Fruit fly (Drosophila melanogaster) Kc167 (cell line): ENCODE measurements around the gene dsb.

Experiments used
- Myc ChIP-seq: fragments of >200 bp; optimal IDR thresholded peaks from 2 replicates; lab custom pipeline; 2017; ENCODE audit warnings: missing external identifiers
- Sin3A ChIP-seq: fragments of >200 bp; optimal IDR thresholded peaks from 2 replicates; lab custom pipeline; 2018; ENCODE audit warnings: missing external identifiers
- h ChIP-seq: fragments of >200 bp; optimal IDR thresholded peaks from 3 replicates; lab custom pipeline; 2018; ENCODE audit warnings: missing external identifiers
- psq ChIP-seq: fragments of >200 bp; optimal IDR thresholded peaks from 2 replicates; lab custom pipeline; 2017; ENCODE audit warnings: missing external identifiers
- ttk ChIP-seq: sonication (Bioruptor generic); optimal IDR thresholded peaks from 2 replicates; lab custom pipeline; 2017; ENCODE audit warnings: missing external identifiers

DNA sequence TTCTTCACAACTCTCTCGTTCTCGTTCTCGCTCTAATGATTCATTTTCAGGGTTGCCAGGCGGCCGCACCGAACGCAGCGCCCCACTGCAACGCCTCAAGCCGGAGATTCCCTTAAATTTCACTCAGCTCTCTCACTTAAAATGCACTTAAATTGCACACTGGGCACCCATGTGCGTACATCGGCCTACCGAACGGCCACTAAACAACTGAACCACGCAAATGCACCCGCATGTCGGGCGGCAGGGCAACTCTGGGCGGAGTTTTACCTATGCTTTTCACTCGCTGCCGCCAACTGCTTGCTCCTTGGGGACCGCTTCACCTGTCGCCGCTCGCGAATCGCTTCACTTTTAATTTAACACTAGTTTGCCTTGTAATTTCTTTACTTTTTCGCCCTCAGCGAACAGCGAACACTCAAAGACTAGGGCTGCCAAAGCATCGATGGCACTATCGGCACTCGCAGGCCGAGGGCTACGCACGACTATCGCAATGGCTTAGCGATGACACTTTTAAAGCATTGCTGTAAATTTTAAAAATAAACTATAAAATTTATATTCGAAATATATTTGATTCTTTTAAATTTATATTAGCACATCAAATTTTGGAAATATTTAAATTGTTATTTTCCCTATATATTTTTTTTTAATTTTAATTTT is 48.1 kb downstream of the dsb start, which contains the start of gene Rap1:
- TF ChIP-seq Myc (no peak), ttk (lab: Kevin White, UChicago) (no peak), h (lab: Kevin White, UChicago) (no peak), Sin3A (lab: Kevin White, UChicago) (no peak), psq (lab: Kevin White, UChicago) (no peak)
